Fruit fly (Drosophila melanogaster): ENCODE measurements around the gene Plp.

DNA sequence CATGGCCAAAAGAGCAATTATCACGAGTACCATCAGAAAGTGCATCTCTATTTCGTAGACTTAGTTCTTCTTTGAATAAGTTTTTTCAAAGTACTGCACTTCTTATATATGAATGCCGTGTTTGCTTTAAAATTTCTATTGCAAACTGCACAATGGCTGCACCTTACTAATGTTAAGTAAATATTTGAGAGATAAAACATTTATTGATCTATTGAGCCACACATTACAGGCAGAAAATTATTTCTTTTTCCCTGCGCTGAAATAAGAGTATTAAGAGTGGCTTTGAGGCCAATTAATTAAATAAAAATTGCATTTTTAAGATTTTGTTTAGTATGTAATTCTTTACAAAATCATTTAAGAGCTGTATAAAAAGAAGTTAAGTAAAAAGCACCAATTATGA lies 41.3 kb downstream of the Plp start, which contains the start of gene CG43680:
- TF ChIP-seq cad (GFP tag; optimal IDR thresholded peaks at IDR 0.05) = no peak
- no peak for TF ChIP-seq CG2120 (GFP tag; optimal IDR thresholded peaks at IDR 0.05)
- no peak for TF ChIP-seq run (tag; optimal IDR thresholded peaks at IDR 0.05)
- TF ChIP-seq tx (GFP tag; optimal IDR thresholded peaks at IDR 0.05) = no peak
- TF ChIP-seq btn (GFP tag; optimal IDR thresholded peaks at IDR 0.05) = no peak

Measured in whole organism, embryonic.